Fruit fly (Drosophila melanogaster) whole organism, wandering third instar larva: Measurements from ENCODE around the gene sd.

Source experiments
- Dfd ChIP-seq: fragments of >200 bp; optimal IDR thresholded peaks from 2 replicates; lab custom pipeline; 2017; ENCODE audit warnings: missing biosample characterization, missing genetic modification characterization
- OdsH ChIP-seq: fragments of 200-800 bp; sonication (Bioruptor generic); optimal IDR thresholded peaks from 2 replicates; lab custom pipeline; 2016; ENCODE audit warnings: missing biosample characterization, mild to moderate bottlenecking, missing genetic modification characterization
- Vsx2 ChIP-seq: fragments of 200-300, 225-300 bp; sonication (Bioruptor generic); optimal IDR thresholded peaks from 2 replicates; lab custom pipeline; 2018; ENCODE audit warnings: missing biosample characterization, missing genetic modification characterization; ENCODE audit not compliant: partially characterized antibody
- dl ChIP-seq, 2 experiments: fragments of 175-275, 200-275 bp in 1 of 2; fragments of 200-275 bp in 1 of 2; sonication (Bioruptor generic); optimal IDR thresholded peaks; lab custom pipeline; 2018; ENCODE audit warnings: mild to moderate bottlenecking in 2 of 2, missing biosample characterization in 2 of 2, missing genetic modification characterization in 2 of 2, moderate library complexity in 2 of 2; ENCODE audit not compliant: partially characterized antibody in 2 of 2, insufficient read depth in 1 of 2

DNA sequence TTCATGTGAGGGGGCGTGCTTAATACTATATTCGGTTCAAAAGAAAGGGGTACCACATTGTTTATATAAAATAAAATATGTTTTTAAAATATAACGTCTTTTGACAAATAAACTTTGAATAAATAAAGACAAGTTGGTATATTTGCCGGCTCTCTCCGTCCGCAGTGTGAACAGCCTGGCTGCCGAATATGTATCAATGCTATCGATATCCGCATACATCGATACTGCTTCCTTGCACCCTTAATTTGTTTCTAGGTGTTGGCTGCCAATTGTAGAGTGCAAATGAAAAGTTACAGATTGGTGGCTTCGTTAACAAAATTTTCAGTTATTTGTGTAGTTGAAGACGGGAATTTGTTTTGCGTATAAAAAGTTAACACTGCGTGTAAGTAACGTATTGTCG, 55.7 kb downstream of the sd start, which contains the start of gene Gbeta13F:
- TF ChIP-seq dl (GFP tag; optimal IDR thresholded peaks at IDR 0.05; lab: Kevin White, UChicago; ENCODE audit: insufficient read depth in 1 of 2, partially characterized antibody in 2 of 2) (no peak), Dfd (GFP tag; lab: Kevin White, UChicago) (no peak), OdsH (GFP tag; lab: Kevin White, UChicago) (no peak), Vsx2 (GFP tag; lab: Kevin White, UChicago) (no peak)
